Worm (Caenorhabditis elegans): ENCODE data around the gene pho-11.

Gene pho-11

DNA sequence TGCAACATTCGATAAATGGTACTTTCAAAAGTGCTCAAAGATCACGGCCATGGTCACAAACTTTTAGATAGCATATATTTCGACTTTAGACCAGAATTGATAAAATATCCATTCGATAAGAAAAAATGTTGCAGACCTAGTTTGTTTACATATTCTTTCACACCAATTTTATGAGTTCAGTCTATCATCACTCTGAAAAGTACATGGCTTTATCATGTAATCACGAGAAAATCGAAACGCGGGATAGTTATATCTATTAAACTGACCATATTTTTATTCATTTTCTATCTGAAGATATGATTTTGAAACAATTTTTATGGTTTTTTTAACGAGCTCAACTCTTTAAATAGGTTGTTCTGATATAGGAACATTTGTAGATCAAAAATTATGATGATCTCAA is at the start of gene pho-11:
TSS of gene pho-11 (plus strand) at position 374 of the 400 bp plus-strand sequence.
- TF ChIP-seq ama-1 (optimal IDR thresholded peaks at IDR 0.05) (no peak), elt-1 (tag; optimal IDR thresholded peaks at IDR 0.05) (no peak), gmeb-1 (tag; optimal IDR thresholded peaks at IDR 0.05) (no peak), sem-4 (tag; optimal IDR thresholded peaks at IDR 0.05) (no peak), unc-55 (GFP tag; optimal IDR thresholded peaks at IDR 0.05) (no peak), mbf-1 (tag; optimal IDR thresholded peaks at IDR 0.05) (no peak), nhr-25 (tag; optimal IDR thresholded peaks at IDR 0.05) (no peak)

DNA sequence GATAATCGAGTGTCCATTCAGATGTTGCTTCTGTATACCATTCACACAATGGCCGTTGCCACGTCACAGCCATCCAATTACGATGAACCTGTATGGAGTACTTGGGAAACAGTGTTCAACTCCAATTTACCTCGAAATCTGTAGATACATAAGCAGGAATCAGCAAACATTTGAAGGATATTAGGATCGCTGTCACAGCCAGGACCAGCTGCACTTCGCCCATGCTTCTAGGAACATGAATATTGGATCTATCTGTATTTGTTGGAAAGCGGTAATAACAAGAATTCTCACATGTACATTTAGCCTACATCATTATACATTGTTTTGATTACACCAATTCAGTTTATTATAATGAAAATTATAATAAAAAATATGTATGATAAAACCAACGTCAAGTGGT is 45.4 kb upstream of the pho-11 start, which contains the start of gene algn-8:
TSS of gene algn-8 (minus strand) at position 227 of the 400 bp plus-strand sequence.
- TF ChIP-seq nhr-23 (tag; optimal IDR thresholded peaks at IDR 0.05) (no peak), crh-2 (tag; optimal IDR thresholded peaks at IDR 0.05) (no peak), nhr-10 (tag; optimal IDR thresholded peaks at IDR 0.05) (no peak), nhr-6 (tag; optimal IDR thresholded peaks at IDR 0.05) (no peak), peb-1 (tag; optimal IDR thresholded peaks at IDR 0.05) (no peak)

DNA sequence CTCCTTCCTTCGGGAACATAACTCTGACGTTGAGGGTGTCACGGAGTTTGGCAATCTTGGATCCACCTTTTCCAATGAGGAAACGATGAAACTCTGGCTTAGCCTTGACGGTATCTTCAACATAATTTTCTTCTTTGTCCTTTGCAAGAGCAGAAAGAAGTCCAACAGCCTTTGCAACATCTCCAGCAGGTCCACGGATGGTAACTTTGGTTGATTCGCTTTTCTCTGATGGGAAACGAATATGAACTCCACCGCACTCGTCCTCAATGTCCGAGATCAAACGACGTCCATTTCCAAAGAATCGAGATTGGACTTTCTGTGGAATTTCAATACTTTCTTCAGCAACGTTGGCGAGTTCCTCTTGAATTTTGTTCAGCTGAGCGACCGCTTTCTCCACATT is 43.1 kb upstream of the pho-11 start:
- TF ChIP-seq dmd-4 (tag; optimal IDR thresholded peaks at IDR 0.05): no peak
- TF ChIP-seq mdl-1 (tag; optimal IDR thresholded peaks at IDR 0.05): no peak
- TF ChIP-seq sma-9 (GFP tag; optimal IDR thresholded peaks at IDR 0.05): no peak
- no peak for TF ChIP-seq sma-9 (tag; optimal IDR thresholded peaks at IDR 0.05)
- TF ChIP-seq nhr-77 (tag; optimal IDR thresholded peaks at IDR 0.05): no peak
- TF ChIP-seq R02D3.7 (tag; optimal IDR thresholded peaks at IDR 0.05): no peak
- no peak for TF ChIP-seq alr-1 (tag; optimal IDR thresholded peaks at IDR 0.05)
- no peak for TF ChIP-seq lin-11 (tag; optimal IDR thresholded peaks at IDR 0.05)
- TF ChIP-seq nhr-25 (tag; optimal IDR thresholded peaks at IDR 0.05): no peak
- no peak for TF ChIP-seq lsy-2 (tag; optimal IDR thresholded peaks at IDR 0.05)
- no peak for TF ChIP-seq peb-1 (tag; optimal IDR thresholded peaks at IDR 0.05)

DNA sequence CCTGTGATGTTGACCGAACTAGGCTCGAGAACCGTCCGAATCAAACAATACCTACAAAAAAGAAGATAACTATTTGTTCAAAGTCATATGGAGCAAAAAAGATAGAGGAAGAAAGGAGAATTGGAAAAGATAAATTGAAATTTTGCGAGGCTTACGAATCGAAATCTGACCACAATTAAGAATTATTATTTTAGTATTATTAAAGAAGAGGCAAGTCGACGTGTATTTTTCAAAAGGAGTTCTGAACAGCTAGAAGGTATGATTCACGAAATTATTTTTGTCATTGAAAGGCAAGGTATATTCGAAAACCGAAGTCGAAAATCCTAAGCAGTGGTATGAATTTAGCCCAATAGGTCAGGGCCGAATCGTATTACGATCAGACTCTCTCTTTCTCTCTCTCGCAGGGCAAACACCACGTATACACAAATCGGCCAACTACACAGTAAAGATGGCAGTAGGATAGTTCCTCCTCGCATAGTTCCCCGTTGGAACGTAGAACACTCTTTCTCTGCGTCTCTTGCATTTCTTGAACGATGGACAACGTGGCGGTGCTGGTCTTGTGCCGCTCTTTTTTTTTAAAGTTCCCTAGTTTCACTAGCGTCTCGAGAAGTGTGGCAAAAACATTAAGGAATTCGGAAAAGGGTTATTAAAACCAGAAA is 40.5 kb upstream of the pho-11 start, which contains the start of gene vgln-1:
TSS of gene vgln-1 (minus strand) at position 51 of the 659 bp plus-strand sequence.
- TF ChIP-seq crh-2 (tag; optimal IDR thresholded peaks at IDR 0.05): peak; percentile 41
- no peak for TF ChIP-seq unc-62 (GFP tag; optimal IDR thresholded peaks at IDR 0.05)
- TF ChIP-seq lsy-2 (tag; optimal IDR thresholded peaks at IDR 0.05): peak in 1 of 2 experiments; percentile 26
- peak; percentile 49 for TF ChIP-seq nhr-129 (tag; optimal IDR thresholded peaks at IDR 0.05)
- peak; percentile 39 for TF ChIP-seq nhr-25 (tag; optimal IDR thresholded peaks at IDR 0.05)

DNA sequence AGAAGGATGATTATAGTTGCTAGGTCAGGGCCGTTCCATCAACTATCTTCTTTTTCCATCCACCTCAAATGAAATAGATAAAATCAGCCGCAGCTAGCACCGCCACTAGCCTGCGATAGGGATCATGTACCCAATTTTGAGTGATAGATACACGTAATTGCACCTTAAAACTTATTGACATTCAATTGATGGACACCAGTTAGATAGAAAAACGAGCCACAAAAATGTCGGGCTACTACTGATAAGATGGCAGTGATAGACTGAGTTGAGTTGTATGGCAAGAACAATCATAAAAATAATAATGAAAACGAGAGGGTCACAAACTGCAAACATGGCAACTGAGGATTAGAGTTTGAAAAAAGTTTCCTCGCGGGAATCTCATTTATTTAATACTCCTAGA is 39.8 kb upstream of the pho-11 start:
- TF ChIP-seq elt-1 (tag; optimal IDR thresholded peaks at IDR 0.05): peak; percentile 83
- no peak for TF ChIP-seq nhr-10 (tag; optimal IDR thresholded peaks at IDR 0.05)
- peak; percentile 18 for TF ChIP-seq egl-27 (tag; optimal IDR thresholded peaks at IDR 0.05)
- peak; percentile 83 for TF ChIP-seq ceh-16 (tag; optimal IDR thresholded peaks at IDR 0.05)
- TF ChIP-seq nhr-77 (tag; optimal IDR thresholded peaks at IDR 0.05): no peak
- no peak for TF ChIP-seq nhr-25 (tag; optimal IDR thresholded peaks at IDR 0.05)
- TF ChIP-seq fos-1 (tag; optimal IDR thresholded peaks at IDR 0.05): peak; percentile 70
- no peak for TF ChIP-seq mdl-1 (tag; optimal IDR thresholded peaks at IDR 0.05)
- no peak for TF ChIP-seq lin-11 (tag; optimal IDR thresholded peaks at IDR 0.05)
- no peak for TF ChIP-seq C34F6.9 (tag; optimal IDR thresholded peaks at IDR 0.05)
- peak; percentile 79 for TF ChIP-seq sma-9 (GFP tag; optimal IDR thresholded peaks at IDR 0.05)
- TF ChIP-seq sma-9 (tag; optimal IDR thresholded peaks at IDR 0.05): no peak

DNA sequence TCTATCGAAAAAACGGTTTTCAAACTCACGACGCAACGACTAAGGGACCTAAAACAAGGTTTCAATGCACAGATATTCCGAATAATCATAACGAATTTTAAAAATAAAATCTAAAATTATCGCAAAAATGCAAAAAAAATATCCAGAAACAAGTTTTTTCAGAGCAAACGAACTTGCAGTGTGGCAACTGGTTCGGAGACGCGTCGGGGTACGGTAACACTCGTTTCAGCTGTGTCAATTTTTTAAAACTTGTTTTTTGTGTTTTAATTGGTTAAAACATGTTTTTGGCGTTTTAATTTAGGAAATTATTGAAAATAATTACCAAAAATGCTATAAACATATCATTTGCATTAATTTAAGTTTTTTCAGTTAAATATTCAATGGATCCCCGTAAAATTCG is 39.2 kb upstream of the pho-11 start, which contains the start of gene C08H9.16:
TSS of gene C08H9.16 (plus strand) at position 370 of the 400 bp plus-strand sequence.
- TF ChIP-seq sma-9 (GFP tag; optimal IDR thresholded peaks at IDR 0.05) (peak; percentile 34), sma-9 (tag; optimal IDR thresholded peaks at IDR 0.05) (no peak), nhr-11 (tag; optimal IDR thresholded peaks at IDR 0.05) (no peak), nhr-23 (tag; optimal IDR thresholded peaks at IDR 0.05) (no peak), ztf-4 (tag; optimal IDR thresholded peaks at IDR 0.05) (no peak), elt-1 (tag; optimal IDR thresholded peaks at IDR 0.05) (no peak), lsy-2 (tag; optimal IDR thresholded peaks at IDR 0.05) (peak; percentile 90 to 98), mbf-1 (tag; optimal IDR thresholded peaks at IDR 0.05) (no peak), ama-1 (optimal IDR thresholded peaks at IDR 0.05) (no peak), ztf-1 (GFP tag; conservative IDR thresholded peaks at IDR 0.05) (no peak), ZK546.5 (tag; optimal IDR thresholded peaks at IDR 0.05) (no peak), sem-4 (tag; optimal IDR thresholded peaks at IDR 0.05) (peak; percentile 53), gmeb-1 (tag; optimal IDR thresholded peaks at IDR 0.05) (peak; percentile 53), mdl-1 (tag; optimal IDR thresholded peaks at IDR 0.05) (no peak), R02D3.7 (tag; optimal IDR thresholded peaks at IDR 0.05) (no peak), lin-11 (tag; optimal IDR thresholded peaks at IDR 0.05) (no peak), nhr-10 (tag; optimal IDR thresholded peaks at IDR 0.05) (no peak), snpc-4 (tag; optimal IDR thresholded peaks at IDR 0.05) (no peak), unc-62 (GFP tag; optimal IDR thresholded peaks at IDR 0.05) (no peak), aly-2 (tag; optimal IDR thresholded peaks at IDR 0.05) (no peak), Y55F3AM.14 (GFP tag; optimal IDR thresholded peaks at IDR 0.05) (no peak), alr-1 (tag; optimal IDR thresholded peaks at IDR 0.05) (no peak), zag-1 (tag; optimal IDR thresholded peaks at IDR 0.05) (no peak), peb-1 (tag; optimal IDR thresholded peaks at IDR 0.05) (no peak), ceh-16 (tag; optimal IDR thresholded peaks at IDR 0.05) (no peak), fos-1 (tag; optimal IDR thresholded peaks at IDR 0.05) (peak; percentile 6), egl-27 (tag; optimal IDR thresholded peaks at IDR 0.05) (no peak), nhr-129 (tag; optimal IDR thresholded peaks at IDR 0.05) (peak; percentile 48), unc-39 (tag; optimal IDR thresholded peaks at IDR 0.05) (no peak), lin-13 (GFP tag; optimal IDR thresholded peaks at IDR 0.05) (peak; percentile 15), crh-2 (tag; optimal IDR thresholded peaks at IDR 0.05) (peak; percentile 48), nhr-77 (tag; optimal IDR thresholded peaks at IDR 0.05) (no peak), nhr-25 (tag; optimal IDR thresholded peaks at IDR 0.05) (no peak)

Data from whole organism, L2 larva.